ENCODE assay signal across 1 fruit fly cellular context in genomic region chr3L:4103258-4104247, dm6.
TF ChIP-seq lines count a peak whose summit lies in the region.

Fit1 (plus strand) TSS chr3L:4103564.

TF ChIP-seq in whole organism, embryonic, 481 proteins besides CTCF, POLR2A, EP300 and RAD21 (continued from another document and continues in another):
- TF ChIP-seq inv (GFP tag; IDR thresholded peaks at IDR 0.05; lab: Robert Waterston, UW; ENCODE audit: partially characterized antibody) (peak; percentile 46), pho (GFP tag; optimal IDR thresholded peaks at IDR 0.05; lab: Kevin White, UChicago) (no peak), CG12769 (tag; optimal IDR thresholded peaks at IDR 0.05; lab: Kevin White, UChicago) (peak; percentile 73), CG4854 (GFP tag; optimal IDR thresholded peaks at IDR 0.05; lab: Kevin White, UChicago) (no peak), Adf1 (GFP tag; IDR thresholded peaks at IDR 0.05; lab: Robert Waterston, UW) (peak; percentile 72), Ets97D (GFP tag; optimal IDR thresholded peaks at IDR 0.05; lab: Kevin White, UChicago) (no peak), CG8281 (tag; optimal IDR thresholded peaks at IDR 0.05; lab: Kevin White, UChicago) (no peak), jing (GFP tag; optimal IDR thresholded peaks at IDR 0.05; lab: Kevin White, UChicago) (no peak), dmrt11E (tag; optimal IDR thresholded peaks at IDR 0.05; lab: Kevin White, UChicago) (no peak), Eip74EF (GFP tag; optimal IDR thresholded peaks at IDR 0.05; lab: Kevin White, UChicago) (peak in 1 of 2 experiments; percentile 44), Ssrp (tag; optimal IDR thresholded peaks at IDR 0.05; lab: Kevin White, UChicago) (no peak), gsb (GFP tag; IDR thresholded peaks at IDR 0.05; lab: Robert Waterston, UW) (no peak), ro (GFP tag; IDR thresholded peaks at IDR 0.05; lab: Robert Waterston, UW) (no peak), klu (GFP tag; IDR thresholded peaks at IDR 0.05; lab: Robert Waterston, UW) (no peak), luna (GFP tag; optimal IDR thresholded peaks at IDR 0.05; lab: Kevin White, UChicago) (no peak), CG4617 (GFP tag; optimal IDR thresholded peaks at IDR 0.05; lab: Kevin White, UChicago; ENCODE audit: borderline replicate concordance) (peak; percentile 61), btn (GFP tag; optimal IDR thresholded peaks at IDR 0.05; lab: Kevin White, UChicago) (no peak), PHDP (tag; optimal IDR thresholded peaks at IDR 0.05; lab: Kevin White, UChicago) (no peak), schlank (tag; optimal IDR thresholded peaks at IDR 0.05; lab: Kevin White, UChicago) (no peak), CG7839 (tag; optimal IDR thresholded peaks at IDR 0.05; lab: Kevin White, UChicago) (no peak), CG6791 (GFP tag; IDR thresholded peaks at IDR 0.05; lab: Robert Waterston, UW; ENCODE audit: partially characterized antibody) (peak; percentile 73), NK7.1 (GFP tag; optimal IDR thresholded peaks at IDR 0.05; lab: Kevin White, UChicago) (no peak), CG12744 (GFP tag; optimal IDR thresholded peaks at IDR 0.05; lab: Kevin White, UChicago) (no peak), Side (GFP tag; optimal IDR thresholded peaks at IDR 0.05; lab: Kevin White, UChicago) (no peak), CG1233 (GFP tag; optimal IDR thresholded peaks at IDR 0.05; lab: Kevin White, UChicago) (no peak), CG14667 (GFP tag; IDR thresholded peaks at IDR 0.05; lab: Robert Waterston, UW) (no peak), CG2202 (tag; optimal IDR thresholded peaks at IDR 0.05; lab: Kevin White, UChicago) (no peak), nerfin-1 (tag; optimal IDR thresholded peaks at IDR 0.05; lab: Kevin White, UChicago) (peak; percentile 13), ci (GFP tag; IDR thresholded peaks at IDR 0.05; lab: Robert Waterston, UW) (no peak), CG10267 (tag; optimal IDR thresholded peaks at IDR 0.05; lab: Kevin White, UChicago) (no peak), CG11093 (GFP tag; IDR thresholded peaks at IDR 0.05; lab: Robert Waterston, UW) (no peak), ftz-f1 (GFP tag; optimal IDR thresholded peaks at IDR 0.05; lab: Kevin White, UChicago) (peak; percentile 95), CG17385 (GFP tag; optimal IDR thresholded peaks at IDR 0.05; lab: Kevin White, UChicago) (no peak), Sry-δ (GFP tag; optimal IDR thresholded peaks at IDR 0.05; lab: Kevin White, UChicago) (no peak), CG15479 (GFP tag; optimal IDR thresholded peaks at IDR 0.05; lab: Kevin White, UChicago) (no peak), rib (GFP tag; IDR thresholded peaks at IDR 0.05; lab: Robert Waterston, UW) (peak; percentile 96), CG7745 (tag; optimal IDR thresholded peaks at IDR 0.05; lab: Kevin White, UChicago) (no peak), ara (GFP tag; IDR thresholded peaks at IDR 0.05; lab: Robert Waterston, UW) (no peak), dysf (GFP tag; IDR thresholded peaks at IDR 0.05; lab: Robert Waterston, UW) (no peak), chinmo (GFP tag; IDR thresholded peaks at IDR 0.05; lab: Robert Waterston, UW; ENCODE audit: partially characterized antibody) (peak; percentile 82), Bteb2 (GFP tag; optimal IDR thresholded peaks at IDR 0.05; lab: Kevin White, UChicago) (no peak), Sox102F (GFP tag; optimal IDR thresholded peaks at IDR 0.05; lab: Kevin White, UChicago) (no peak), mld (GFP tag; IDR thresholded peaks at IDR 0.05; lab: Robert Waterston, UW; ENCODE audit: partially characterized antibody) (0 out of 3 replicates have a peak, but pooled peaks have one; percentile 7), nmo (GFP tag; optimal IDR thresholded peaks at IDR 0.05; lab: Kevin White, UChicago) (no peak), CG12155 (GFP tag; optimal IDR thresholded peaks at IDR 0.05; lab: Kevin White, UChicago) (no peak), slou (GFP tag; optimal IDR thresholded peaks at IDR 0.05; lab: Kevin White, UChicago) (no peak), wek (GFP tag; optimal IDR thresholded peaks at IDR 0.05; lab: Kevin White, UChicago) (no peak), crc (GFP tag; optimal IDR thresholded peaks at IDR 0.05; lab: Kevin White, UChicago) (no peak), Hmr (GFP tag; optimal IDR thresholded peaks at IDR 0.05; lab: Kevin White, UChicago) (no peak), tna (GFP tag; IDR thresholded peaks at IDR 0.05; lab: Robert Waterston, UW; ENCODE audit: partially characterized antibody) (peak; percentile 51), H15 (GFP tag; IDR thresholded peaks at IDR 0.05; lab: Robert Waterston, UW) (no peak), CG9437 (GFP tag; optimal IDR thresholded peaks at IDR 0.05; lab: Kevin White, UChicago) (no peak), CG11696 (GFP tag; IDR thresholded peaks at IDR 0.05; lab: Robert Waterston, UW) (no peak), wdn (GFP tag; IDR thresholded peaks at IDR 0.05; lab: Robert Waterston, UW) (no peak), Lhr (GFP tag; optimal IDR thresholded peaks at IDR 0.05; lab: Kevin White, UChicago) (no peak), Meics (GFP tag; optimal IDR thresholded peaks at IDR 0.05; lab: Kevin White, UChicago) (no peak), CG18476 (GFP tag; optimal IDR thresholded peaks at IDR 0.05; lab: Kevin White, UChicago) (no peak), CG12659 (GFP tag; optimal IDR thresholded peaks at IDR 0.05; lab: Kevin White, UChicago) (no peak), Hr51 (GFP tag; optimal IDR thresholded peaks at IDR 0.05; lab: Kevin White, UChicago) (no peak), Opbp (GFP tag; IDR thresholded peaks at IDR 0.05; lab: Robert Waterston, UW; ENCODE audit: partially characterized antibody) (peak; percentile 53; the same call in 2 of the 3 replicates), az2 (GFP tag; optimal IDR thresholded peaks at IDR 0.05; lab: Kevin White, UChicago) (no peak), CG3726 (GFP tag; IDR thresholded peaks at IDR 0.05; lab: Robert Waterston, UW) (no peak), Aef1 (GFP tag; IDR thresholded peaks at IDR 0.05; lab: Robert Waterston, UW) (peak; percentile 58), otp (GFP tag; IDR thresholded peaks at IDR 0.05; lab: Robert Waterston, UW) (no peak), pros (GFP tag; optimal IDR thresholded peaks at IDR 0.05; lab: Kevin White, UChicago) (no peak), CG11247 (GFP tag; IDR thresholded peaks at IDR 0.05; lab: Robert Waterston, UW) (no peak), kni (GFP tag; optimal IDR thresholded peaks at IDR 0.05; lab: Kevin White, UChicago) (no peak), vnd (GFP tag; IDR thresholded peaks at IDR 0.05; lab: Robert Waterston, UW; ENCODE audit: partially characterized antibody) (peak; percentile 35; the same call in 1 of the 3 replicates), psq (GFP tag; optimal IDR thresholded peaks at IDR 0.05; lab: Kevin White, UChicago) (no peak), Blimp-1 (GFP tag; optimal IDR thresholded peaks at IDR 0.05; lab: Kevin White, UChicago) (no peak), B-H1 (GFP tag; IDR thresholded peaks at IDR 0.05; lab: Robert Waterston, UW) (no peak), sna (GFP tag; IDR thresholded peaks at IDR 0.05; lab: Robert Waterston, UW; ENCODE audit: partially characterized antibody) (no peak), pb (GFP tag; optimal IDR thresholded peaks at IDR 0.05; lab: Kevin White, UChicago) (no peak), lmd (GFP tag; IDR thresholded peaks at IDR 0.05; lab: Robert Waterston, UW) (no peak), Elba2 (GFP tag; optimal IDR thresholded peaks at IDR 0.05; lab: Kevin White, UChicago) (no peak), CG34422 (GFP tag; IDR thresholded peaks at IDR 0.05; lab: Robert Waterston, UW) (peak; percentile 55; the same call in 1 of the 3 replicates), vfl (GFP tag; optimal IDR thresholded peaks at IDR 0.05; lab: Kevin White, UChicago) (no peak), CG8388 (GFP tag; optimal IDR thresholded peaks at IDR 0.05; lab: Kevin White, UChicago) (no peak), amos (GFP tag; IDR thresholded peaks at IDR 0.05; lab: Robert Waterston, UW; ENCODE audit: partially characterized antibody) (peak; percentile 71; the same call in 1 of the 2 replicates), pzg (GFP tag; optimal IDR thresholded peaks at IDR 0.05; lab: Kevin White, UChicago) (peak; percentile 54), ato (GFP tag; IDR thresholded peaks at IDR 0.05; lab: Robert Waterston, UW; ENCODE audit: partially characterized antibody) (peak; percentile 66), shn (GFP tag; optimal IDR thresholded peaks at IDR 0.05; lab: Kevin White, UChicago) (no peak), Fer3 (tag; optimal IDR thresholded peaks at IDR 0.05; lab: Kevin White, UChicago) (no peak), HLHmδ (GFP tag; optimal IDR thresholded peaks at IDR 0.05; lab: Kevin White, UChicago) (no peak), Med (GFP tag; lab: Kevin White, UChicago) (peak; percentile 73), jumu (GFP tag; optimal IDR thresholded peaks at IDR 0.05; lab: Kevin White, UChicago) (no peak), salm (tag; optimal IDR thresholded peaks at IDR 0.05; lab: Kevin White, UChicago) (no peak), Atf6 (GFP tag; IDR thresholded peaks at IDR 0.05; lab: Robert Waterston, UW) (no peak), Tbp (GFP tag; optimal IDR thresholded peaks at IDR 0.05; lab: Kevin White, UChicago) (no peak), twi (tag; optimal IDR thresholded peaks at IDR 0.05; lab: Kevin White, UChicago) (no peak), Spps (tag; optimal IDR thresholded peaks at IDR 0.05; lab: Kevin White, UChicago) (no peak), yki (optimal IDR thresholded peaks at IDR 0.05; lab: Kevin White, UChicago) (no peak), dimm (GFP tag; IDR thresholded peaks at IDR 0.05; lab: Robert Waterston, UW) (no peak), sd (tag; optimal IDR thresholded peaks at IDR 0.05; lab: Kevin White, UChicago) (peak; percentile 82), CG7556 (GFP tag; optimal IDR thresholded peaks at IDR 0.05; lab: Kevin White, UChicago) (no peak), pfk (GFP tag; optimal IDR thresholded peaks at IDR 0.05; lab: Kevin White, UChicago) (peak; percentile 78), Asciz (GFP tag; optimal IDR thresholded peaks at IDR 0.05; lab: Kevin White, UChicago) (no peak), CG10431 (GFP tag; optimal IDR thresholded peaks at IDR 0.05; lab: Kevin White, UChicago) (no peak), dan (GFP tag; IDR thresholded peaks at IDR 0.05; lab: Robert Waterston, UW) (no peak), prd (optimal IDR thresholded peaks at IDR 0.05; lab: Kevin White, UChicago) (no peak), prd (GFP tag; IDR thresholded peaks at IDR 0.05; lab: Robert Waterston, UW) (no peak), repo (GFP tag; optimal IDR thresholded peaks at IDR 0.05; lab: Kevin White, UChicago) (no peak), ERR (GFP tag; optimal IDR thresholded peaks at IDR 0.05; lab: Kevin White, UChicago) (no peak), CG30403 (GFP tag; optimal IDR thresholded peaks at IDR 0.05; lab: Kevin White, UChicago) (no peak), bsh (GFP tag; optimal IDR thresholded peaks at IDR 0.05; lab: Kevin White, UChicago) (no peak), HmgZ (tag; optimal IDR thresholded peaks at IDR 0.05; lab: Kevin White, UChicago) (no peak), org-1 (GFP tag; optimal IDR thresholded peaks at IDR 0.05; lab: Kevin White, UChicago) (no peak), run (tag; optimal IDR thresholded peaks at IDR 0.05; lab: Kevin White, UChicago) (no peak), CG1832 (GFP tag; optimal IDR thresholded peaks at IDR 0.05; lab: Kevin White, UChicago) (no peak), CG4404 (GFP tag; IDR thresholded peaks at IDR 0.05; lab: Robert Waterston, UW) (no peak), exex (tag; optimal IDR thresholded peaks at IDR 0.05; lab: Kevin White, UChicago) (peak; percentile 13), Hmx (GFP tag; optimal IDR thresholded peaks at IDR 0.05; lab: Kevin White, UChicago) (no peak), CG6175 (GFP tag; IDR thresholded peaks at IDR 0.05; lab: Robert Waterston, UW) (peak; percentile 69; the same call in 1 of the 3 replicates), CG6765 (GFP tag; optimal IDR thresholded peaks at IDR 0.05; lab: Kevin White, UChicago) (no peak), CG10979 (tag; optimal IDR thresholded peaks at IDR 0.05; lab: Kevin White, UChicago) (peak; percentile 3), CG8089 (GFP tag; optimal IDR thresholded peaks at IDR 0.05; lab: Kevin White, UChicago) (no peak), NfI (GFP tag; optimal IDR thresholded peaks at IDR 0.05; lab: Kevin White, UChicago) (no peak), Poxn (GFP tag; IDR thresholded peaks at IDR 0.05; lab: Robert Waterston, UW) (no peak), CG2889 (GFP tag; IDR thresholded peaks at IDR 0.05; lab: Robert Waterston, UW) (no peak), oc (tag; optimal IDR thresholded peaks at IDR 0.05; lab: Kevin White, UChicago) (no peak), Hr3 (GFP tag; optimal IDR thresholded peaks at IDR 0.05; lab: Kevin White, UChicago) (no peak), CG12071 (GFP tag; optimal IDR thresholded peaks at IDR 0.05; lab: Kevin White, UChicago) (no peak), CG16779 (GFP tag; IDR thresholded peaks at IDR 0.05; lab: Robert Waterston, UW) (no peak), Deaf1 (tag; optimal IDR thresholded peaks at IDR 0.05; lab: Kevin White, UChicago) (peak; percentile 52), Dek (tag; optimal IDR thresholded peaks at IDR 0.05; lab: Kevin White, UChicago) (no peak), lbe (GFP tag; optimal IDR thresholded peaks at IDR 0.05; lab: Kevin White, UChicago) (no peak), usp (GFP tag; optimal IDR thresholded peaks at IDR 0.05; lab: Kevin White, UChicago) (no peak), Ravus (GFP tag; IDR thresholded peaks at IDR 0.05; lab: Robert Waterston, UW) (no peak), Oaz (GFP tag; IDR thresholded peaks at IDR 0.05; lab: Robert Waterston, UW) (no peak), CG1792 (GFP tag; optimal IDR thresholded peaks at IDR 0.05; lab: Kevin White, UChicago) (no peak), Atf3 (GFP tag; optimal IDR thresholded peaks at IDR 0.05; lab: Kevin White, UChicago) (peak; percentile 31), Myb (GFP tag; optimal IDR thresholded peaks at IDR 0.05; lab: Kevin White, UChicago) (no peak), sob (GFP tag; IDR thresholded peaks at IDR 0.05; lab: Robert Waterston, UW) (no peak), CG11695 (GFP tag; IDR thresholded peaks at IDR 0.05; lab: Robert Waterston, UW) (0 out of 3 replicates have a peak, but pooled peaks have one; percentile 21), fru (optimal IDR thresholded peaks at IDR 0.05; lab: Kevin White, UChicago) (no peak), caup (GFP tag; optimal IDR thresholded peaks at IDR 0.05; lab: Kevin White, UChicago; ENCODE audit: severe bottlenecking) (no peak), CG17568 (GFP tag; optimal IDR thresholded peaks at IDR 0.05; lab: Kevin White, UChicago) (no peak), CG2678 (tag; optimal IDR thresholded peaks at IDR 0.05; lab: Kevin White, UChicago) (peak; percentile 14)
